Worm (Caenorhabditis elegans): ENCODE data around the gene nas-39.

ce11 chrX:16416790-16417330 lies 39.9 kb upstream of the nas-39 start, which contains the start of gene eat-17:
- TF ChIP-seq ztf-29 (GFP tag; IDR thresholded peaks at IDR 0.05) (no peak), klf-2 (GFP tag; conservative IDR thresholded peaks at IDR 0.05) (no peak), ref-1 (GFP tag; conservative IDR thresholded peaks at IDR 0.05) (no peak), flt-1 (GFP tag; IDR thresholded peaks at IDR 0.05) (no peak), med-1 (GFP tag; optimal IDR thresholded peaks at IDR 0.05; ENCODE audit: insufficient read depth) (no peak), ztf-23 (GFP tag; IDR thresholded peaks at IDR 0.05) (no peak)
